Fruit fly (Drosophila melanogaster): Measurements from ENCODE around the gene CG12395.
A peak's percentile ranks its signal among the peaks of the same experiment; 100 is the strongest.

The CG12395 gene

DNA sequence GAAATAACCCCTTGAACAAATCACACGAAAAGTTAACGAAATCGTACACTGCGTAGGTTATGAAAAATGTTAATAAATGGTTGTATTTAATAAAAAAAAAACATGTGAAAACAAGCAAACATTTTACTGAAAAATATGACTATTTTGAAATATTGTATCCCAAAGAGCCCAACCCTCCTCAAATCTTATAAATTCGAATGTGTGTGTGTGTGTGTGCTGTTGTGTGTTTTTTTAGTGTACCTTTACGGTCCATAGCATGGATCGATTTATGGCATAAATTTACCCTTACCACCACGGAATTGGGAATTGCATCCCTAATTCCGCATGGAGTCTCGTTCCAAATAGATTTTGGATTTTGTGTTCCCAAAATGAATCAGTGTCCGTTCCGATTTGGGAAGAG, 40.8 kb upstream of the CG12395 start (continued):
- TF ChIP-seq CG11085 (GFP tag; IDR thresholded peaks at IDR 0.05) (0 out of 2 replicates have a peak, but pooled peaks have one; percentile 22), CG31441 (GFP tag; IDR thresholded peaks at IDR 0.05) (peak; percentile 58; the same call in 1 of the 2 replicates), ac (GFP tag; optimal IDR thresholded peaks at IDR 0.05) (no peak), Antp (GFP tag; optimal IDR thresholded peaks at IDR 0.05) (peak; percentile 24), so (GFP tag; IDR thresholded peaks at IDR 0.05) (peak; percentile 52; the same call in 1 of the 3 replicates), ci (GFP tag; IDR thresholded peaks at IDR 0.05) (peak; percentile 73), psq (GFP tag; optimal IDR thresholded peaks at IDR 0.05) (no peak), Sry-δ (GFP tag; optimal IDR thresholded peaks at IDR 0.05) (no peak), Bteb2 (GFP tag; optimal IDR thresholded peaks at IDR 0.05) (peak; percentile 10), ab (GFP tag; optimal IDR thresholded peaks at IDR 0.05) (no peak), chif (GFP tag; optimal IDR thresholded peaks at IDR 0.05) (peak in 1 of 2 experiments; percentile 49), CG31224 (GFP tag; IDR thresholded peaks at IDR 0.05) (peak; percentile 24; the same call in 1 of the 2 replicates), Nf-YB (GFP tag; optimal IDR thresholded peaks at IDR 0.05) (no peak), CG11695 (GFP tag; IDR thresholded peaks at IDR 0.05) (peak; percentile 46; the same call in 1 of the 3 replicates), HmgZ (tag; optimal IDR thresholded peaks at IDR 0.05) (no peak), sisA (GFP tag; IDR thresholded peaks at IDR 0.05) (peak; percentile 66; the same call in 1 of the 2 replicates), Doc2 (GFP tag; IDR thresholded peaks at IDR 0.05) (no peak), BtbVII (GFP tag; optimal IDR thresholded peaks at IDR 0.05) (no peak), bowl (GFP tag; IDR thresholded peaks at IDR 0.05) (no peak), CG8290 (GFP tag; optimal IDR thresholded peaks at IDR 0.05) (peak; percentile 14), CG8290 (tag; optimal IDR thresholded peaks at IDR 0.05) (no peak), CG15601 (tag; optimal IDR thresholded peaks at IDR 0.05) (no peak), stc (GFP tag; IDR thresholded peaks at IDR 0.05) (no peak; the same call in 1 of the 2 replicates), CG2889 (GFP tag; IDR thresholded peaks at IDR 0.05) (no peak), Ptx1 (GFP tag; IDR thresholded peaks at IDR 0.05) (peak; percentile 77), fd96Cb (tag; optimal IDR thresholded peaks at IDR 0.05) (peak; percentile 29), tgo (GFP tag; IDR thresholded peaks at IDR 0.05) (peak; percentile 68), peb (GFP tag; IDR thresholded peaks at IDR 0.05) (no peak), CG34422 (GFP tag; IDR thresholded peaks at IDR 0.05) (0 out of 3 replicates have a peak, but pooled peaks have one; percentile 62), Dek (tag; optimal IDR thresholded peaks at IDR 0.05) (no peak), CG11504 (tag; optimal IDR thresholded peaks at IDR 0.05) (peak; percentile 63), Lim3 (GFP tag; IDR thresholded peaks at IDR 0.05) (no peak), CG10979 (tag; optimal IDR thresholded peaks at IDR 0.05) (peak; percentile 20), az2 (GFP tag; optimal IDR thresholded peaks at IDR 0.05) (peak; percentile 54), CG2120 (GFP tag; optimal IDR thresholded peaks at IDR 0.05) (peak; percentile 35), CG7271 (tag; optimal IDR thresholded peaks at IDR 0.05) (no peak), Med (GFP tag) (peak; percentile 89), CrebB (tag; optimal IDR thresholded peaks at IDR 0.05) (no peak), CG4707 (GFP tag; optimal IDR thresholded peaks at IDR 0.05) (no peak), CG10565 (GFP tag; optimal IDR thresholded peaks at IDR 0.05) (no peak), CG5180 (GFP tag; optimal IDR thresholded peaks at IDR 0.05) (no peak), jumu (GFP tag; optimal IDR thresholded peaks at IDR 0.05) (peak; percentile 36), row (GFP tag; IDR thresholded peaks at IDR 0.05) (peak; percentile 66), MTF-1 (GFP tag; optimal IDR thresholded peaks at IDR 0.05; ENCODE audit: borderline replicate concordance) (no peak), NC2α (GFP tag; optimal IDR thresholded peaks at IDR 0.05) (no peak), CG7963 (GFP tag; IDR thresholded peaks at IDR 0.05; ENCODE audit: partially characterized antibody) (no peak), CG12659 (GFP tag; optimal IDR thresholded peaks at IDR 0.05) (no peak), Xbp1 (GFP tag; optimal IDR thresholded peaks at IDR 0.05) (peak; percentile 60), Dbx (GFP tag; IDR thresholded peaks at IDR 0.05) (peak; percentile 37; the same call in 1 of the 3 replicates), danr (GFP tag; IDR thresholded peaks at IDR 0.05) (0 out of 2 replicates have a peak, but pooled peaks have one; percentile 29), CG31365 (tag; optimal IDR thresholded peaks at IDR 0.05) (no peak)
